Fruit fly (Drosophila melanogaster) S2 (cell line): ENCODE data around the gene CG9117.

Source experiments
- CG8478 ChIP-seq: fragments of >200 bp; optimal IDR thresholded peaks from 2 replicates; lab custom pipeline; 2018
- CTCF ChIP-seq, 2 experiments: fragments of >200 bp; optimal IDR thresholded peaks; 2 replicates each; lab custom pipeline; 2018

DNA sequence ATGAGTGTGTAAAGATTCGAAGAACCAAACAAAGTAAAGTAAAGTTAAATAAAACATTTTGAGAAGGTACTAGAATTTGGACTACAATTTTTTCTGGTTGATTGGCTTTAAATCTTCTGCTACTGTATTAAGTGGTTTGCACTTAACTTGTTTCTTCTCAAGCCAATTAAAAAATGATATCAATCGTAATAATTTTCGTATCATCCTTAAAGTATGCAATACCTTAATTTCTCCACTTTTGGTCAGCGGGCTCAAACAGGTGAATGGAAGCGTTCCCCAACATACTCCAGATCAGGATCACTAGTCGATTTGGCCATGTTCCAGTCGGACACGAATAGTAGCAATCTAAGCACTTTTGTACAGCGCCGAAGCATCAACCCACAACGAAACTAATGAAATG is 36.2 kb upstream of the CG9117 start:
- TF ChIP-seq CG8478 (lab: Kevin White, UChicago) (no peak), CTCF (optimal IDR thresholded peaks at IDR 0.05; lab: Kevin White, UChicago) (no peak)
